Fruit fly (Drosophila melanogaster): ENCODE results near the gene Ugt35E1.

dm6 chr3R:11195792-11196191 lies 29.9 kb upstream of the Ugt35E1 start, which contains the start of gene CG18577:
- TF ChIP-seq CG4496 (GFP tag; IDR thresholded peaks at IDR 0.05) (no peak), EcR (GFP tag; optimal IDR thresholded peaks at IDR 0.05) (no peak), Snoo (tag; optimal IDR thresholded peaks at IDR 0.05) (no peak), CG12605 (GFP tag; IDR thresholded peaks at IDR 0.05) (no peak)
